Fruit fly (Drosophila melanogaster): Measurements from ENCODE around the gene Vps16B.

The Vps16B gene

dm6 chr3R:29774360-29775193 lies 41.7 kb downstream of the Vps16B start:
- TF ChIP-seq CG6163 (GFP tag; IDR thresholded peaks at IDR 0.05) (peak; percentile 54), vri (GFP tag; optimal IDR thresholded peaks at IDR 0.05) (peak; percentile 58), dsx (GFP tag; optimal IDR thresholded peaks at IDR 0.05; ENCODE audit: poor library complexity, severe bottlenecking) (peak; percentile 61), svp (GFP tag) (peak; percentile 54), CG1621 (tag; optimal IDR thresholded peaks at IDR 0.05) (no peak), CG16779 (tag; optimal IDR thresholded peaks at IDR 0.05) (peak; percentile 37), CG6854 (GFP tag; optimal IDR thresholded peaks at IDR 0.05) (peak; percentile 61), fkh (GFP tag; optimal IDR thresholded peaks at IDR 0.05) (peak; percentile 92), Smox (GFP tag; optimal IDR thresholded peaks at IDR 0.05) (no peak), achi (GFP tag; optimal IDR thresholded peaks at IDR 0.05) (peak; percentile 66), Eip93F (GFP tag; optimal IDR thresholded peaks at IDR 0.05) (peak; percentile 62), CG4318 (GFP tag; optimal IDR thresholded peaks at IDR 0.05) (no peak), CG9139 (GFP tag; optimal IDR thresholded peaks at IDR 0.05) (peak; percentile 4), CG6808 (GFP tag; optimal IDR thresholded peaks at IDR 0.05) (no peak), CG15336 (GFP tag; IDR thresholded peaks at IDR 0.05) (peak; percentile 67; the same call in 1 of the 2 replicates), Eip78C (GFP tag) (peak; percentile 71)

dm6 chr3R:29773833-29774324 lies 42.4 kb downstream of the Vps16B start:
- no peak for TF ChIP-seq Eip93F (GFP tag; optimal IDR thresholded peaks at IDR 0.05)
- peak; percentile 80 for TF ChIP-seq CG10669 (GFP tag; optimal IDR thresholded peaks at IDR 0.05)
- peak; percentile 68 for TF ChIP-seq CG6276 (GFP tag; optimal IDR thresholded peaks at IDR 0.05)
- peak; percentile 80 for TF ChIP-seq Sox102F (GFP tag; optimal IDR thresholded peaks at IDR 0.05)
- TF ChIP-seq CG15336 (GFP tag; IDR thresholded peaks at IDR 0.05): peak; percentile 81
- no peak for TF ChIP-seq fkh (GFP tag; optimal IDR thresholded peaks at IDR 0.05)
- peak; percentile 73 for TF ChIP-seq CG6808 (GFP tag; optimal IDR thresholded peaks at IDR 0.05)
- TF ChIP-seq CG9139 (GFP tag; optimal IDR thresholded peaks at IDR 0.05): peak; percentile 59
- peak; percentile 66 for TF ChIP-seq spab (GFP tag; optimal IDR thresholded peaks at IDR 0.05)
- peak; percentile 81 for TF ChIP-seq topi (GFP tag; optimal IDR thresholded peaks at IDR 0.05)
- peak; percentile 90 for TF ChIP-seq Hr4 (GFP tag; optimal IDR thresholded peaks at IDR 0.05)
- peak; percentile 67 to 86 for TF ChIP-seq ss (GFP tag; optimal IDR thresholded peaks at IDR 0.05)
- TF ChIP-seq cyc (GFP tag; optimal IDR thresholded peaks at IDR 0.05): peak; percentile 74
- TF ChIP-seq fd85E (GFP tag; optimal IDR thresholded peaks at IDR 0.05): peak; percentile 37
- peak; percentile 84 for TF ChIP-seq svp (GFP tag)
- TF ChIP-seq CG31627 (GFP tag; optimal IDR thresholded peaks at IDR 0.05): peak; percentile 80
- peak; percentile 71 for TF ChIP-seq achi (GFP tag; optimal IDR thresholded peaks at IDR 0.05)
- TF ChIP-seq pdm3 (GFP tag; optimal IDR thresholded peaks at IDR 0.05): peak; percentile 87
- TF ChIP-seq vri (GFP tag; optimal IDR thresholded peaks at IDR 0.05): peak; percentile 35
- peak; percentile 79 for TF ChIP-seq esn (GFP tag; optimal IDR thresholded peaks at IDR 0.05)
- TF ChIP-seq CG3032 (tag; optimal IDR thresholded peaks at IDR 0.05): peak; percentile 73
- TF ChIP-seq CG6163 (GFP tag; IDR thresholded peaks at IDR 0.05): peak; percentile 80
- peak; percentile 95 for TF ChIP-seq Eip78C (GFP tag)
- peak; percentile 68 for TF ChIP-seq Eip75B (GFP tag; optimal IDR thresholded peaks at IDR 0.05)
- peak; percentile 74 for TF ChIP-seq CG11294 (GFP tag; IDR thresholded peaks at IDR 0.05)
- no peak for TF ChIP-seq CG6854 (GFP tag; optimal IDR thresholded peaks at IDR 0.05)
- TF ChIP-seq CG8319 (GFP tag; optimal IDR thresholded peaks at IDR 0.05): peak; percentile 16
- TF ChIP-seq CG8632 (GFP tag; optimal IDR thresholded peaks at IDR 0.05): peak; percentile 74
- peak; percentile 70 for TF ChIP-seq CG4318 (GFP tag; optimal IDR thresholded peaks at IDR 0.05)
- peak; percentile 76 for TF ChIP-seq CG34406 (GFP tag; optimal IDR thresholded peaks at IDR 0.05)
- TF ChIP-seq salr (GFP tag; optimal IDR thresholded peaks at IDR 0.05): peak; percentile 60 to 75
- peak; percentile 61 for TF ChIP-seq Ets96B (tag; optimal IDR thresholded peaks at IDR 0.05)
- peak; percentile 46 for TF ChIP-seq dsx (GFP tag; optimal IDR thresholded peaks at IDR 0.05; ENCODE audit: poor library complexity, severe bottlenecking)
- TF ChIP-seq CG6792 (GFP tag; optimal IDR thresholded peaks at IDR 0.05): peak; percentile 73
- TF ChIP-seq Smox (GFP tag; optimal IDR thresholded peaks at IDR 0.05): peak; percentile 68
- TF ChIP-seq Blimp-1 (GFP tag; optimal IDR thresholded peaks at IDR 0.05): no peak
- TF ChIP-seq CG3919 (GFP tag; optimal IDR thresholded peaks at IDR 0.05): peak; percentile 74
- TF ChIP-seq CG1621 (tag; optimal IDR thresholded peaks at IDR 0.05): peak; percentile 72
- TF ChIP-seq CG11902 (GFP tag; optimal IDR thresholded peaks at IDR 0.05): peak; percentile 76
- peak; percentile 55 for TF ChIP-seq Ets21C (GFP tag; optimal IDR thresholded peaks at IDR 0.05)
- peak; percentile 75 for TF ChIP-seq eg (GFP tag; IDR thresholded peaks at IDR 0.05)
- TF ChIP-seq Hr38 (GFP tag; optimal IDR thresholded peaks at IDR 0.05): no peak
- TF ChIP-seq CG8119 (GFP tag; IDR thresholded peaks at IDR 0.05): peak; percentile 83
